Worm (Caenorhabditis elegans) whole organism, early embryonic: ENCODE measurements around the gene F10C1.23.

Experiments
- B0310.2 ChIP-seq: sonication (generic microtip); optimal IDR thresholded peaks from 2 replicates; lab custom pipeline; 2016; ENCODE audit warnings: mild to moderate bottlenecking, missing genetic modification characterization, missing compliant biosample characterization
- F13C5.2 ChIP-seq: sonication (generic microtip); optimal IDR thresholded peaks from 2 replicates; lab custom pipeline; 2017; ENCODE audit warnings: mild to moderate bottlenecking, missing genetic modification characterization, inconsistent platforms, missing compliant biosample characterization
- aly-1 ChIP-seq: sonication (generic microtip); optimal IDR thresholded peaks from 2 replicates; lab custom pipeline; 2016; ENCODE audit warnings: missing genetic modification characterization, missing compliant biosample characterization
- ama-1 ChIP-seq: fragments of 150-350 bp; optimal IDR thresholded peaks from 2 replicates; lab custom pipeline; 2014
- ceh-13 ChIP-seq: fragments of 200-800 bp; sonication (Bioruptor generic); optimal IDR thresholded peaks from 2 replicates; lab custom pipeline; 2018; ENCODE audit warnings: mild to moderate bottlenecking, missing genetic modification characterization, missing compliant biosample characterization
- ceh-36 ChIP-seq: sonication (generic microtip); optimal IDR thresholded peaks from 2 replicates; lab custom pipeline; 2016; ENCODE audit warnings: missing genetic modification characterization, inconsistent platforms, missing compliant biosample characterization
- ets-7 ChIP-seq: sonication (generic microtip); optimal IDR thresholded peaks from 2 replicates; lab custom pipeline; 2016; ENCODE audit warnings: missing genotype, missing genetic modification characterization, missing compliant biosample characterization
- flt-1 ChIP-seq: fragments of 200-800 bp; sonication (Bioruptor generic); IDR thresholded peaks from 2 replicates; pipeline ENCODE4 v1.3.6; 2022; ENCODE audit warnings: missing genetic modification characterization, missing compliant biosample characterization
- hmbx-1 ChIP-seq: sonication (generic microtip); optimal IDR thresholded peaks from 2 replicates; lab custom pipeline; 2016; ENCODE audit warnings: mild to moderate bottlenecking, missing genetic modification characterization, missing compliant biosample characterization
- hmg-4 ChIP-seq: fragments of 200-800 bp; sonication (Bioruptor generic); optimal IDR thresholded peaks from 2 replicates; lab custom pipeline; 2018; ENCODE audit warnings: mild to moderate bottlenecking, missing genetic modification characterization, missing compliant biosample characterization
- hnd-1 ChIP-seq: sonication (generic microtip); optimal IDR thresholded peaks from 2 replicates; lab custom pipeline; 2016; ENCODE audit warnings: missing genetic modification characterization, missing compliant biosample characterization
- pes-1 ChIP-seq: fragments of 200-800 bp; sonication (Bioruptor generic); IDR thresholded peaks from 2 replicates; pipeline ENCODE4 v1.3.6; 2022; ENCODE audit warnings: missing genetic modification reagents, missing genetic modification characterization, missing compliant biosample characterization
- scrt-1 ChIP-seq: fragments of 200-800 bp; sonication (Bioruptor generic); IDR thresholded peaks from 2 replicates; pipeline ENCODE4 v1.3.6; 2022; ENCODE audit warnings: missing genetic modification characterization, missing compliant biosample characterization
- sea-1 ChIP-seq: fragments of 200-800 bp; sonication (Bioruptor generic); conservative IDR thresholded peaks from 2 replicates; pipeline ENCODE4 v1.3.6; 2022; ENCODE audit warnings: missing genetic modification characterization, missing compliant biosample characterization
- tbx-11 ChIP-seq: fragments of 200-800 bp; sonication (Bioruptor generic); IDR thresholded peaks from 2 replicates; pipeline ENCODE4 v1.3.6; 2022; ENCODE audit warnings: missing genetic modification characterization, missing compliant biosample characterization
- tbx-37 ChIP-seq: fragments of 200-800 bp; sonication (Bioruptor generic); conservative IDR thresholded peaks from 2 replicates; pipeline ENCODE4 v1.3.6; 2022; ENCODE audit warnings: missing genetic modification reagents, missing genetic modification characterization, missing compliant biosample characterization
- tra-4 ChIP-seq: sonication (generic microtip); optimal IDR thresholded peaks from 2 replicates; lab custom pipeline; 2017; ENCODE audit warnings: missing genetic modification characterization, missing compliant biosample characterization

Gene F10C1.23

ce11 chrII:5727707-5728106 lies 30.1 kb upstream of the F10C1.23 start, which contains the start of gene rab-3:
Gene rab-3, minus strand, starts transcription at chrII:5727853.
- TF ChIP-seq flt-1 (GFP tag; lab: Robert Waterston, UW) (no peak), aly-1 (tag; lab: Kevin White, UChicago) (no peak), hmg-4 (GFP tag; lab: Kevin White, UChicago) (no peak), ets-7 (no peak), F13C5.2 (tag; lab: Kevin White, UChicago) (no peak), sea-1 (no peak), hnd-1 (tag; lab: Kevin White, UChicago) (no peak), ceh-36 (no peak), tra-4 (tag; lab: Kevin White, UChicago) (no peak), ama-1 (lab: Kevin White, UChicago) (no peak), pes-1 (GFP tag; lab: Robert Waterston, UW) (no peak), tbx-37 (no peak), hmbx-1 (tag; lab: Kevin White, UChicago) (no peak), tbx-11 (GFP tag; lab: Robert Waterston, UW) (no peak), B0310.2 (tag; lab: Kevin White, UChicago) (no peak)

ce11 chrII:5730343-5731083 lies 27.3 kb upstream of the F10C1.23 start, which contains the start of the genes C18A3.7 and C18A3.11:
Gene C18A3.7, minus strand, starts transcription at chrII:5730443.
Gene C18A3.11, plus strand, starts transcription at chrII:5731033.
- TF ChIP-seq B0310.2 (tag; lab: Kevin White, UChicago) = no peak
- TF ChIP-seq ama-1 (lab: Kevin White, UChicago) = no peak
- TF ChIP-seq scrt-1 = no peak
- TF ChIP-seq tbx-11 (GFP tag; lab: Robert Waterston, UW) = no peak
- TF ChIP-seq ets-7 = no peak
- TF ChIP-seq pes-1 (GFP tag; lab: Robert Waterston, UW) = no peak
- no peak for TF ChIP-seq sea-1
- TF ChIP-seq hmg-4 (GFP tag; lab: Kevin White, UChicago) = no peak
- no peak for TF ChIP-seq hnd-1 (tag; lab: Kevin White, UChicago)
- no peak for TF ChIP-seq hmbx-1 (tag; lab: Kevin White, UChicago)
- no peak for TF ChIP-seq ceh-36
- no peak for TF ChIP-seq aly-1 (tag; lab: Kevin White, UChicago)
- no peak for TF ChIP-seq ceh-13 (GFP tag; lab: Kevin White, UChicago)

DNA sequence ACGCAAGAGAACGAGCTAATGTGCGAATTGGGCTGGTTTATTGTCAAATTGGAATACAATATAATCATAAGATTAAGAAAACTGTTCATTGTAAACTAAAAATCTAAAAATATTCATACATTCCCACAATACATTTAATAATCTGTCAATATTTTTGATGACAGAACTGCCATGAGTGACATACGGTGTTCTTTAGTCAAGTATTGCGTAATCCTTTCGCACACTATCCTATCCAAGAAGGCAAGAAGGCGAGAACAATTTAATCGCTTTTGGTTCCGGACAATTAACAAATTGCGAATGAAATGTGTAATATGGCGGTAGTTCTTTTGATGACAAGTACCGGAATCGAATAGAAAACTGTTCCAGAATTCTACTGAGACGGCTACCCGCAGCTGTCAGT lies 23.0 kb upstream of the F10C1.23 start:
- TF ChIP-seq sea-1 (no peak), ceh-36 (no peak), hnd-1 (tag; lab: Kevin White, UChicago) (no peak), aly-1 (tag; lab: Kevin White, UChicago) (no peak), ceh-13 (GFP tag; lab: Kevin White, UChicago) (no peak), scrt-1 (no peak), B0310.2 (tag; lab: Kevin White, UChicago) (no peak), tbx-37 (no peak), F13C5.2 (tag; lab: Kevin White, UChicago) (no peak), ama-1 (lab: Kevin White, UChicago) (no peak), tbx-11 (GFP tag; lab: Robert Waterston, UW) (no peak), flt-1 (GFP tag; lab: Robert Waterston, UW) (no peak), tra-4 (tag; lab: Kevin White, UChicago) (no peak), hmg-4 (GFP tag; lab: Kevin White, UChicago) (no peak), hmbx-1 (tag; lab: Kevin White, UChicago) (no peak), pes-1 (GFP tag; lab: Robert Waterston, UW) (no peak), ets-7 (no peak)

- TF ChIP-seq ceh-36 = no peak
- peak; percentile 77 for TF ChIP-seq ets-7
Measured at ce11 chrII:5735744-5736143, 22.1 kb upstream of the F10C1.23 start.

DNA sequence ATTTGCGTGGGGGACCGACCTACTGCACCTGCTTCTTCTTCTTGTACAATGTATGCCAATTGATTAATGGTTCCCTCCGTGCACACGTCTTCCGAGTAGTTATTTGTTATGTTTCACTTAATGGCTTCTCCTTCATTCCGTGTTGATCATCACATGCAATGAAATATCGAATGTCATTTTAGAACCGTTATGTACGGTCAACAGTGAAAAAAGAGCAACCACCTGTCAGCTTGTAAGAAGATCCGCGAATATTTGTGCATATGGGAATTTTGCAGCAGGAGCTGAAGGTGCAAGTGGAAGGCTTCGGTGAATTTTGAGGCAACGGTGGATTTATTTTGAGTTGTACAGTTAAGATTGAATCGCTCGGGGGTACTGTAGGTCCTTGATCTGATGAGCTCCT lies 21.2 kb upstream of the F10C1.23 start:
- no peak for TF ChIP-seq hmg-4 (GFP tag; lab: Kevin White, UChicago)
- TF ChIP-seq scrt-1 = no peak
- no peak for TF ChIP-seq tbx-11 (GFP tag; lab: Robert Waterston, UW)
- TF ChIP-seq F13C5.2 (tag; lab: Kevin White, UChicago) = no peak

DNA sequence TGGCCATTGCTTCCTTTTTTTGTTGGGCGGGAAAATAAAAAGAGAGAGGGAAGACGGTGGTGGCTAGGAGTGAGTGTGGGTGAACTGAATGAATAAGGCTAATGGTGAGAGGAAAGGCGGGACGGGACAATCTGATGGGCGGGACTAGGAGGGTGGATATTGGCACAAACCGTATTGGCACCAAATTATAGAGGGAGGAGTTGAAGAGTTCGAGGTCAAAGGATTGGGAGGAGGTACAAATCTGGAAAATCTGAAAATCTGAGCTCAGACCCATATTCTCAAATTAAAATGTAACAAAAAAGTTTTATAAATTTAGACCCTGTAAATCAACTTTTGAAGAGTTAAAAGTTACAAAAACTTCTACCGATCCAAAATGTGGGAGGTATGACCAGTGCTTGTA lies 19.0 kb upstream of the F10C1.23 start, which contains the start of gene hlh-14:
hlh-14 (minus strand) TSS at position 101 of the 400 bp plus-strand sequence.
- no peak for TF ChIP-seq hmbx-1 (tag; lab: Kevin White, UChicago)
- no peak for TF ChIP-seq flt-1 (GFP tag; lab: Robert Waterston, UW)
- TF ChIP-seq hnd-1 (tag; lab: Kevin White, UChicago) = no peak
- TF ChIP-seq hmg-4 (GFP tag; lab: Kevin White, UChicago) = no peak
- TF ChIP-seq aly-1 (tag; lab: Kevin White, UChicago) = no peak
- TF ChIP-seq sea-1 = no peak
- no peak for TF ChIP-seq tra-4 (tag; lab: Kevin White, UChicago)
- no peak for TF ChIP-seq tbx-11 (GFP tag; lab: Robert Waterston, UW)
- TF ChIP-seq ceh-36 = no peak
- no peak for TF ChIP-seq tbx-37

DNA sequence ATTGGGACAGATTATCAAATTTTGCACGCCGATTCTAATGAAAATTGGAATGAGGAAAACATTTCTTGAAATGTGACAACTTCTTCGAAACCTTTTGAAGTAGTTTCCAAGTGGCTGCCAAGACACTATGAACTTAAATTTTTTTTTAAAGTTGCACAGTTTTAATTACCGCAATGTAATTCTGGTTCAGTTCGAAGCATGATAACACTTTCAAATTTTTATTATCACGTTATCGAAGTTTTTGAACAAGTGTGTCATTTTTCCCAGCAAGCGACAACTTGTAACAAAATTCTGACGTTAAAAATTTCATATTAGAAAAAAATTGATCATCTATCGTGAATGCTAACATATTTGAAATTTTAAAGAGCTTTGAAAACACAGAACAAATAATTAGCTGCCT lies 15.1 kb upstream of the F10C1.23 start:
- TF ChIP-seq ama-1 (lab: Kevin White, UChicago) (no peak), F13C5.2 (tag; lab: Kevin White, UChicago) (no peak), tbx-11 (GFP tag; lab: Robert Waterston, UW) (no peak), B0310.2 (tag; lab: Kevin White, UChicago) (no peak), hmbx-1 (tag; lab: Kevin White, UChicago) (no peak), hmg-4 (GFP tag; lab: Kevin White, UChicago) (no peak), ceh-36 (no peak)

ce11 chrII:5744342-5744741 lies 13.5 kb upstream of the F10C1.23 start:
- no peak for TF ChIP-seq hmbx-1 (tag; lab: Kevin White, UChicago)
- no peak for TF ChIP-seq tbx-11 (GFP tag; lab: Robert Waterston, UW)
- no peak for TF ChIP-seq tbx-37
- TF ChIP-seq aly-1 (tag; lab: Kevin White, UChicago) = no peak
- TF ChIP-seq flt-1 (GFP tag; lab: Robert Waterston, UW) = no peak
- no peak for TF ChIP-seq ets-7
- no peak for TF ChIP-seq scrt-1
- no peak for TF ChIP-seq hnd-1 (tag; lab: Kevin White, UChicago)
